Fruit fly (Drosophila melanogaster) whole organism, embryonic: ENCODE results near the gene RpS30.

Source experiments
- CG10431 ChIP-seq: fragments of 200-800 bp; sonication (Bioruptor generic); optimal IDR thresholded peaks from 3 replicates; lab custom pipeline; 2018; ENCODE audit warnings: missing biosample characterization, mild to moderate bottlenecking, missing genetic modification characterization
- CG11504 ChIP-seq: fragments of 200-800 bp; sonication (Bioruptor generic); optimal IDR thresholded peaks from 3 replicates; lab custom pipeline; 2019; ENCODE audit warnings: missing biosample characterization, mild to moderate bottlenecking, missing genetic modification characterization, moderate library complexity
- CG11695 ChIP-seq: fragments of 200-800 bp; sonication (Bioruptor generic); IDR thresholded peaks from 3 replicates; pipeline ENCODE4 v1.3.6; 2022; ENCODE audit warnings: missing biosample characterization, missing genetic modification characterization
- CG12104 ChIP-seq: fragments of 200-800 bp; sonication (Bioruptor generic); optimal IDR thresholded peaks from 3 replicates; lab custom pipeline; 2016; ENCODE audit warnings: missing biosample characterization, missing genetic modification characterization
- CG12769 ChIP-seq: fragments of 200-800 bp; sonication (Bioruptor generic); optimal IDR thresholded peaks from 2 replicates; lab custom pipeline; 2019; ENCODE audit warnings: missing biosample characterization, mild to moderate bottlenecking, missing genetic modification characterization, moderate library complexity
- CG13287 ChIP-seq: fragments of 200-800 bp; sonication (Bioruptor generic); IDR thresholded peaks from 2 replicates; pipeline ENCODE4 v1.3.6; 2022; ENCODE audit warnings: missing biosample characterization, missing genetic modification characterization; ENCODE audit not compliant: partially characterized antibody
- CG15269 ChIP-seq: fragments of 200-800 bp; sonication (Bioruptor generic); optimal IDR thresholded peaks from 2 replicates; lab custom pipeline; 2018; ENCODE audit warnings: missing biosample characterization, mild to moderate bottlenecking, missing genetic modification characterization, moderate library complexity
- CG17361 ChIP-seq: fragments of 200-800 bp; sonication (Bioruptor generic); IDR thresholded peaks from 3 replicates; pipeline ENCODE4 v1.3.6; 2022; ENCODE audit warnings: missing biosample characterization, missing genetic modification characterization
- CG17912 ChIP-seq: fragments of 200-800 bp; sonication (Bioruptor generic); optimal IDR thresholded peaks from 2 replicates; lab custom pipeline; 2018; ENCODE audit warnings: missing biosample characterization, mild to moderate bottlenecking, missing genetic modification characterization
- CG2712 ChIP-seq: fragments of 200-800 bp; optimal IDR thresholded peaks from 3 replicates; lab custom pipeline; 2019; ENCODE audit warnings: missing biosample characterization, mild to moderate bottlenecking, missing genetic modification characterization, moderate library complexity
- CG32767 ChIP-seq: fragments of 200-800 bp; sonication (Bioruptor generic); IDR thresholded peaks from 2 replicates; pipeline ENCODE4 v1.3.6; 2022; ENCODE audit warnings: missing biosample characterization, missing genetic modification characterization
- CG32772 ChIP-seq: fragments of 200-800 bp; sonication (Bioruptor generic); IDR thresholded peaks from 2 replicates; pipeline ENCODE4 v1.3.6; 2022; ENCODE audit warnings: missing biosample characterization, missing genetic modification characterization
- CG34224 ChIP-seq: fragments of 200-800 bp; sonication (Bioruptor generic); IDR thresholded peaks from 3 replicates; pipeline ENCODE4 v1.3.6; 2022; ENCODE audit warnings: missing biosample characterization, missing genetic modification characterization; ENCODE audit not compliant: partially characterized antibody
- CG3995 ChIP-seq: fragments of 200-800 bp; sonication (Bioruptor generic); optimal IDR thresholded peaks from 3 replicates; lab custom pipeline; 2016; ENCODE audit warnings: missing biosample characterization, missing genetic modification characterization
- CG6654 ChIP-seq: fragments of 200-800 bp; sonication (Bioruptor generic); optimal IDR thresholded peaks from 2 replicates; lab custom pipeline; 2017; ENCODE audit warnings: missing biosample characterization, mild to moderate bottlenecking, missing genetic modification characterization
- CG6683 ChIP-seq: fragments of 200-800 bp; sonication (Bioruptor generic); optimal IDR thresholded peaks from 2 replicates; lab custom pipeline; 2017; ENCODE audit warnings: missing biosample characterization, mild to moderate bottlenecking, missing genetic modification characterization, missing genetic modification reagents
- CG6813 ChIP-seq: fragments of 200-800 bp; sonication (Bioruptor generic); optimal IDR thresholded peaks from 2 replicates; lab custom pipeline; 2017; ENCODE audit warnings: missing biosample characterization, missing genetic modification characterization, mild to moderate bottlenecking, moderate library complexity, missing genetic modification reagents
- CG8359 ChIP-seq: fragments of 200-800 bp; sonication (Bioruptor generic); optimal IDR thresholded peaks from 2 replicates; lab custom pipeline; 2017; ENCODE audit warnings: missing biosample characterization, mild to moderate bottlenecking, missing genetic modification characterization, borderline replicate concordance
- D ChIP-seq, 2 experiments: fragments of 200-800 bp in 1 of 2; fragments of >200 bp in 1 of 2; sonication (Bioruptor generic) in 1 of 2; optimal IDR thresholded peaks; 2 replicates in 1 of 2; 3 replicates in 1 of 2; lab custom pipeline; 2017; ENCODE audit warnings: mild to moderate bottlenecking in 1 of 2, missing biosample characterization in 1 of 2, missing genetic modification characterization in 1 of 2, missing genetic modification reagents in 1 of 2
- Dad ChIP-seq: fragments of 200-800 bp; sonication (Bioruptor generic); optimal IDR thresholded peaks from 3 replicates; lab custom pipeline; 2016; ENCODE audit warnings: missing biosample characterization, missing genetic modification characterization
- Dbx ChIP-seq: fragments of 200-800 bp; sonication (Bioruptor generic); IDR thresholded peaks from 3 replicates; pipeline ENCODE4 v1.3.6; 2022; ENCODE audit warnings: missing biosample characterization, missing genetic modification characterization
- Dp ChIP-seq: fragments of 200-800 bp; sonication (Bioruptor generic); optimal IDR thresholded peaks from 2 replicates; lab custom pipeline; 2018; ENCODE audit warnings: missing biosample characterization, mild to moderate bottlenecking, missing genetic modification characterization, moderate library complexity
- Fer1 ChIP-seq: fragments of 200-800 bp; sonication (Bioruptor generic); optimal IDR thresholded peaks from 2 replicates; lab custom pipeline; 2017; ENCODE audit warnings: missing biosample characterization, mild to moderate bottlenecking, missing genetic modification characterization
- Hand ChIP-seq: fragments of 200-800 bp; sonication (Bioruptor generic); optimal IDR thresholded peaks from 2 replicates; lab custom pipeline; 2017; ENCODE audit warnings: mild to moderate bottlenecking, missing biosample characterization, missing genetic modification reagents, missing genetic modification characterization
- Hr51 ChIP-seq, 2 experiments: fragments of 200-800 bp; sonication (Bioruptor generic); optimal IDR thresholded peaks; 2 replicates in 1 of 2; 3 replicates in 1 of 2; lab custom pipeline; 2016 to 2018; ENCODE audit warnings: missing biosample characterization in 2 of 2, missing genetic modification characterization in 2 of 2, mild to moderate bottlenecking in 1 of 2, moderate library complexity in 1 of 2
- Lpt ChIP-seq: fragments of >200 bp; optimal IDR thresholded peaks from 2 replicates; lab custom pipeline; 2018; ENCODE audit warnings: missing biosample characterization, missing genetic modification characterization
- MBD-R2 ChIP-seq: fragments of 200-800 bp; sonication (Bioruptor generic); IDR thresholded peaks from 2 replicates; pipeline ENCODE4 v1.3.6; 2022; ENCODE audit warnings: missing biosample characterization, missing genetic modification characterization
- Med ChIP-seq: fragments of 200-800 bp; sonication (Bioruptor generic); peaks from one replicate; lab custom pipeline; 2016; ENCODE audit warnings: missing biosample characterization, missing genetic modification characterization, mild to moderate bottlenecking, inconsistent platforms, moderate library complexity
- Nf-YB ChIP-seq: fragments of 200-800 bp; sonication (Bioruptor generic); optimal IDR thresholded peaks from 3 replicates; lab custom pipeline; 2019; ENCODE audit warnings: missing biosample characterization, mild to moderate bottlenecking, missing genetic modification characterization, moderate library complexity
- Pdp1 ChIP-seq, 2 experiments: fragments of 200-800 bp; sonication (Bioruptor generic); optimal IDR thresholded peaks; 3 replicates each; lab custom pipeline; 2016; ENCODE audit warnings: missing biosample characterization in 2 of 2, missing genetic modification characterization in 2 of 2, mild to moderate bottlenecking in 1 of 2, moderate library complexity in 1 of 2
- Rfx ChIP-seq: fragments of 200-800 bp; sonication (Bioruptor generic); IDR thresholded peaks from 2 replicates; pipeline ENCODE4 v1.3.6; 2022; ENCODE audit warnings: missing biosample characterization, missing genetic modification characterization
- Rx ChIP-seq: fragments of 200-800 bp; sonication (Bioruptor generic); IDR thresholded peaks from 2 replicates; pipeline ENCODE4 v1.3.6; 2022; ENCODE audit warnings: missing biosample characterization, missing genetic modification characterization
- cad ChIP-seq: fragments of >200 bp; optimal IDR thresholded peaks from 2 replicates; lab custom pipeline; 2017; ENCODE audit warnings: missing biosample characterization, missing genetic modification characterization
- gem ChIP-seq: fragments of 200-800 bp; sonication (Bioruptor generic); optimal IDR thresholded peaks from 2 replicates; lab custom pipeline; 2019; ENCODE audit warnings: missing biosample characterization, mild to moderate bottlenecking, missing genetic modification characterization, moderate library complexity
- grau ChIP-seq: fragments of 200-800 bp; optimal IDR thresholded peaks from 3 replicates; lab custom pipeline; 2019; ENCODE audit warnings: missing biosample characterization, mild to moderate bottlenecking, missing genetic modification characterization, moderate library complexity
- gsb ChIP-seq: fragments of 200-800 bp; sonication (Bioruptor generic); IDR thresholded peaks from 2 replicates; pipeline ENCODE4 v1.3.6; 2022; ENCODE audit warnings: missing biosample characterization, missing genetic modification characterization
- mam ChIP-seq: fragments of 200-800 bp; sonication (Bioruptor generic); optimal IDR thresholded peaks from 3 replicates; lab custom pipeline; 2016; ENCODE audit warnings: missing biosample characterization, missing genetic modification characterization
- mirr ChIP-seq: fragments of 200-800 bp; sonication (Bioruptor generic); optimal IDR thresholded peaks from 3 replicates; lab custom pipeline; 2018; ENCODE audit warnings: missing biosample characterization, mild to moderate bottlenecking, missing genetic modification characterization
- nau ChIP-seq: fragments of 200-800 bp; sonication (Bioruptor generic); optimal IDR thresholded peaks from 3 replicates; lab custom pipeline; 2017; ENCODE audit warnings: missing biosample characterization, mild to moderate bottlenecking, missing genetic modification characterization, missing genetic modification reagents
- nmo ChIP-seq: fragments of 200-800 bp; sonication (Bioruptor generic); optimal IDR thresholded peaks from 2 replicates; lab custom pipeline; 2018; ENCODE audit warnings: missing biosample characterization, mild to moderate bottlenecking, missing genetic modification characterization, moderate library complexity
- odd ChIP-seq: fragments of 200-800 bp; sonication (Bioruptor generic); optimal IDR thresholded peaks from 2 replicates; lab custom pipeline; 2017; ENCODE audit warnings: missing biosample characterization, mild to moderate bottlenecking, missing genetic modification characterization
- sna ChIP-seq: fragments of 200-800 bp; sonication (Bioruptor generic); IDR thresholded peaks from 2 replicates; pipeline ENCODE4 v1.3.6; 2022; ENCODE audit warnings: missing biosample characterization, missing genetic modification characterization; ENCODE audit not compliant: partially characterized antibody
- ssp ChIP-seq: fragments of 200-800 bp; sonication (Bioruptor generic); IDR thresholded peaks from 2 replicates; pipeline ENCODE4 v1.3.6; 2022; ENCODE audit warnings: missing biosample characterization, missing genetic modification characterization
- stwl ChIP-seq: fragments of 200-800 bp; sonication (Bioruptor generic); optimal IDR thresholded peaks from 3 replicates; lab custom pipeline; 2018; ENCODE audit warnings: missing biosample characterization, mild to moderate bottlenecking, missing genetic modification characterization, moderate library complexity
- sug ChIP-seq: fragments of 200-800 bp; optimal IDR thresholded peaks from 2 replicates; lab custom pipeline; 2019; ENCODE audit warnings: missing biosample characterization, mild to moderate bottlenecking, missing genetic modification characterization, moderate library complexity
- wor ChIP-seq: fragments of 200-800 bp; sonication (Bioruptor generic); IDR thresholded peaks from 2 replicates; pipeline ENCODE4 v1.3.6; 2022; ENCODE audit warnings: missing biosample characterization, missing genetic modification characterization

The RpS30 gene

dm6 chr3R:20832689-20833524 is 17.4 kb upstream of the RpS30 start, which contains the start of gene Synd (continued):
- TF ChIP-seq Dbx (GFP tag; lab: Robert Waterston, UW) (no peak), CG11695 (0 out of 3 replicates have a peak, but pooled peaks have one; percentile 31), CG12104 (GFP tag; lab: Kevin White, UChicago) (peak; percentile 3), CG11504 (peak; percentile 34), wor (no peak), D (optimal IDR thresholded peaks at IDR 0.05; lab: Kevin White, UChicago) (no peak), D (GFP tag; optimal IDR thresholded peaks at IDR 0.05; lab: Kevin White, UChicago) (peak; percentile 43), gem (tag; lab: Kevin White, UChicago) (peak; percentile 5), CG10431 (peak; percentile 79), Hand (GFP tag; lab: Kevin White, UChicago) (no peak), mirr (peak; percentile 27), Hr51 (GFP tag; optimal IDR thresholded peaks at IDR 0.05; lab: Kevin White, UChicago) (peak in 1 of 2 experiments; percentile 9), ssp (GFP tag; lab: Robert Waterston, UW) (no peak), Lpt (no peak), mam (GFP tag; lab: Kevin White, UChicago) (no peak), CG32772 (GFP tag; lab: Robert Waterston, UW) (peak; percentile 41; the same call in 1 of the 2 replicates), sna (GFP tag; lab: Robert Waterston, UW) (0 out of 2 replicates have a peak, but pooled peaks have one; percentile 26), Pdp1 (GFP tag; optimal IDR thresholded peaks at IDR 0.05; lab: Kevin White, UChicago) (peak in 1 of 2 experiments; percentile 91), Rfx (GFP tag; lab: Robert Waterston, UW) (peak; percentile 16; the same call in 1 of the 2 replicates), Fer1 (peak; percentile 58), grau (tag; lab: Kevin White, UChicago) (peak; percentile 17), CG8359 (no peak), gsb (no peak), CG32767 (GFP tag; lab: Robert Waterston, UW) (no peak), Nf-YB (peak; percentile 15), CG17912 (no peak), CG12769 (peak; percentile 54), Dad (GFP tag; lab: Kevin White, UChicago) (no peak), CG3995 (peak; percentile 23), Rx (GFP tag; lab: Robert Waterston, UW) (0 out of 2 replicates have a peak, but pooled peaks have one; percentile 23), CG6813 (peak; percentile 7), CG13287 (GFP tag; lab: Robert Waterston, UW) (peak; percentile 45), CG2712 (tag; lab: Kevin White, UChicago) (peak; percentile 11), Med (GFP tag; lab: Kevin White, UChicago) (peak; percentile 81), nau (GFP tag; lab: Kevin White, UChicago) (peak; percentile 1), CG17361 (0 out of 3 replicates have a peak, but pooled peaks have one; percentile 26), cad (GFP tag; lab: Kevin White, UChicago) (no peak), Dp (GFP tag; lab: Kevin White, UChicago) (peak; percentile 31), CG6654 (no peak), stwl (tag; lab: Kevin White, UChicago) (peak; percentile 40), MBD-R2 (peak; percentile 33; the same call in 1 of the 2 replicates), CG6683 (peak; percentile 5), CG34224 (GFP tag; lab: Robert Waterston, UW) (no peak; the same call in 2 of the 3 replicates), odd (GFP tag; lab: Kevin White, UChicago) (no peak), nmo (GFP tag; lab: Kevin White, UChicago) (peak; percentile 56), sug (tag; lab: Kevin White, UChicago) (peak; percentile 18), CG15269 (tag; lab: Kevin White, UChicago) (peak; percentile 2)
